Worm (Caenorhabditis elegans): Measurements from ENCODE around the gene K11D12.8.

Gene K11D12.8

DNA sequence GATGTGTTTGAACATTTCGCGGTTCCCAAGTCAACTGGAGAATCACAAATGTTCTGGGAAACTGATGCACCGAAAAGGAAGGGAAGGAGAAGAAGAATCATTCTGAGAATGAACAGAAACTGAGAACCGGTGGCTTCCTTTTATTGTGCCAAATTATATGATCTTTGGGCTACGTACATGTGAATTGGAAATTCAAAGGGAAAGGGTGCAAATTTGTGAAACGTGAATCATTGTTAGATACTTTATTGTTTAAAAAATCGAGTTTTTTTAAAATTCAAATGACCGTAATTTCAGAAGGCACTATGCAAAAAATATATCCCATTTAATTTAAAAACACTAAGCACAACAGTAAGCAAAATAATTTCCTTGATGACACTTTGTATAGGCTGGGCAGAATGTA lies 5.7 kb downstream of the K11D12.8 start, which contains the start of gene K11D12.6:
K11D12.6 (minus strand) TSS at position 101 of the 400 bp plus-strand sequence.
- no peak for TF ChIP-seq unc-130 (GFP tag; optimal IDR thresholded peaks at IDR 0.05)
- no peak for TF ChIP-seq sdz-12 (GFP tag; optimal IDR thresholded peaks at IDR 0.05)
- TF ChIP-seq pha-4 (GFP tag; IDR thresholded peaks at IDR 0.05) = no peak
- TF ChIP-seq pha-4 (tag; optimal IDR thresholded peaks at IDR 0.05) = no peak
- no peak for TF ChIP-seq lsy-2 (tag; optimal IDR thresholded peaks at IDR 0.05)
- no peak for TF ChIP-seq nhr-41 (GFP tag; IDR thresholded peaks at IDR 0.05)
- no peak for TF ChIP-seq daf-8 (GFP tag; IDR thresholded peaks at IDR 0.05)
- no peak for TF ChIP-seq nhr-48 (tag; optimal IDR thresholded peaks at IDR 0.05)
- no peak for TF ChIP-seq D1046.2 (GFP tag; IDR thresholded peaks at IDR 0.05)
- no peak for TF ChIP-seq tra-1 (GFP tag; IDR thresholded peaks at IDR 0.05)
- TF ChIP-seq Y75B8A.6 (GFP tag; IDR thresholded peaks at IDR 0.05) = no peak
- no peak for TF ChIP-seq mdt-29 (GFP tag; IDR thresholded peaks at IDR 0.05)
- TF ChIP-seq snpc-4 (tag; optimal IDR thresholded peaks at IDR 0.05) = no peak
- TF ChIP-seq nhr-237 (tag; optimal IDR thresholded peaks at IDR 0.05) = no peak
- TF ChIP-seq F49E8.2 (tag; optimal IDR thresholded peaks at IDR 0.05; ENCODE audit: borderline replicate concordance) = no peak
- TF ChIP-seq unc-39 (tag; optimal IDR thresholded peaks at IDR 0.05) = no peak

DNA sequence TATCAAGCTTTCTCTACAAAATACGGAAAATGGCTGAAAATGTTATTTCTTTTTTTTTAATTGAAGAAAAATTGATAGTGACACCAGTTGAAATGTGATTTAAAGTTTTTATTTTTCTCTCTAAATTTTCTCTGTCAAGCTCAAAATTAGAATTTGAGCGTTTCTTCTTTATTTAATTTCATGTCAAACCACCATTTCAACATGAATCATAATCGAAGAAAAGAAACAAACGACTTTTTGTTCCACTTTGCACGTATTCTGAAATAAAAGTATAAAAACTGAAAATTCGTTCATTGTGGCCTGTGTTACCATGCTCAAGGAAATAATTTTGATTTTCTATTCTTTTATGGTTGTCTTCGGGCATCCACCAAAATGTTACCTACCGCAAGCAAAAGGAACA lies 7.7 kb downstream of the K11D12.8 start, which contains the start of gene K11D12.13:
K11D12.13 (plus strand) TSS at position 301 of the 400 bp plus-strand sequence.
- no peak for TF ChIP-seq ceh-44 (GFP tag; IDR thresholded peaks at IDR 0.05)
- peak in 1 of 2 experiments; percentile 6 for TF ChIP-seq hif-1 (tag; optimal IDR thresholded peaks at IDR 0.05)
- TF ChIP-seq nhr-6 (tag; optimal IDR thresholded peaks at IDR 0.05) = no peak
- no peak for TF ChIP-seq tag-97 (GFP tag; IDR thresholded peaks at IDR 0.05)
- no peak for TF ChIP-seq ZK546.5 (tag; optimal IDR thresholded peaks at IDR 0.05)

DNA sequence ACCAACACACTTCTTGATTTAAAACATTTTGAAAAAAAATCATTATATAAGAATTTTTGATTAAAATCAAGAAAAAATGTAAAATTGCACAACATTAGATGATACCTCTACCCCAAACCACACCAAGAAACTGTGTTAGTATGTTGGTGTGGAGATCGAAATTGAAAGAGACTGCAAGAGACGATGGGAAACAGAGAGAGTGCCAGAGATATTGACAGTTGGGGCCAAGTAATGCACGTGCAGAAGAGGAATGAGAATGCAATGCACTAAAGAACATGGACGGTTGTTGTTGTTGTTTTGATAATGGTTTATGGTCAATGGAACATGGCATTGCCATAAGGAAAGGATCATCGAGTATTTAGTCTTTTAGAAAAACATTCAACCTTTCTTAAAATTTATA lies 8.6 kb downstream of the K11D12.8 start:
- TF ChIP-seq jun-1 (tag; optimal IDR thresholded peaks at IDR 0.05) = no peak
- TF ChIP-seq hlh-11 (tag; optimal IDR thresholded peaks at IDR 0.05) = peak; percentile 65
- no peak for TF ChIP-seq ceh-62 (tag; optimal IDR thresholded peaks at IDR 0.05)
- peak; percentile 17 for TF ChIP-seq T20F7.1 (GFP tag; optimal IDR thresholded peaks at IDR 0.05)
- TF ChIP-seq php-3 (GFP tag; IDR thresholded peaks at IDR 0.05) = no peak
- peak; percentile 56 for TF ChIP-seq dmd-6 (GFP tag; IDR thresholded peaks at IDR 0.05)
- TF ChIP-seq mdl-1 (tag; optimal IDR thresholded peaks at IDR 0.05) = peak; percentile 78 to 86
- TF ChIP-seq egl-27 (tag; optimal IDR thresholded peaks at IDR 0.05) = no peak
- TF ChIP-seq nhr-111 (GFP tag; optimal IDR thresholded peaks at IDR 0.05) = no peak
- TF ChIP-seq nhr-25 (tag; optimal IDR thresholded peaks at IDR 0.05; ENCODE audit: borderline replicate concordance, insufficient read depth) = no peak
- TF ChIP-seq lin-1 (GFP tag; IDR thresholded peaks at IDR 0.05) = 0 out of 2 replicates have a peak, but pooled peaks have one; percentile 9
- TF ChIP-seq hlh-30 (tag; optimal IDR thresholded peaks at IDR 0.05; ENCODE audit: insufficient read depth) = peak; percentile 60
- TF ChIP-seq dmd-8 (GFP tag; IDR thresholded peaks at IDR 0.05) = no peak
- no peak for TF ChIP-seq egl-43 (GFP tag; IDR thresholded peaks at IDR 0.05)
- peak; percentile 45 for TF ChIP-seq nhr-11 (tag; optimal IDR thresholded peaks at IDR 0.05)
- TF ChIP-seq nhr-48 (tag; optimal IDR thresholded peaks at IDR 0.05) = peak; percentile 14
- peak; percentile 21 for TF ChIP-seq nhr-28 (tag; optimal IDR thresholded peaks at IDR 0.05)
- no peak for TF ChIP-seq ctbp-1 (GFP tag; IDR thresholded peaks at IDR 0.05)
- TF ChIP-seq ztf-7 (tag; optimal IDR thresholded peaks at IDR 0.05) = no peak
- TF ChIP-seq set-16 (GFP tag; IDR thresholded peaks at IDR 0.05) = no peak
- TF ChIP-seq madf-5 (GFP tag; IDR thresholded peaks at IDR 0.05) = no peak
- peak; percentile 39 for TF ChIP-seq aha-1 (tag)
- TF ChIP-seq daf-19 (GFP tag; conservative IDR thresholded peaks at IDR 0.05) = no peak
- TF ChIP-seq nhr-102 (tag; optimal IDR thresholded peaks at IDR 0.05) = peak; percentile 42
- no peak for TF ChIP-seq F37D6.2 (tag; optimal IDR thresholded peaks at IDR 0.05)
- peak; percentile 26 for TF ChIP-seq zip-2 (tag; optimal IDR thresholded peaks at IDR 0.05)
- peak; percentile 34 for TF ChIP-seq dve-1 (tag; optimal IDR thresholded peaks at IDR 0.05; ENCODE audit: insufficient read depth)
- peak in 1 of 2 experiments; percentile 43 for TF ChIP-seq hif-1 (tag; optimal IDR thresholded peaks at IDR 0.05)
- no peak for TF ChIP-seq nhr-77 (tag; optimal IDR thresholded peaks at IDR 0.05)
- no peak for TF ChIP-seq lin-38 (GFP tag; IDR thresholded peaks at IDR 0.05)
